Worm (Caenorhabditis elegans) whole organism, L3 larva: Measurements from ENCODE around the gene ugt-48.

Experiments
- ZK546.5 ChIP-seq: sonication (generic microtip); optimal IDR thresholded peaks from 2 replicates; lab custom pipeline; 2017; ENCODE audit warnings: missing biosample characterization, missing genetic modification characterization
- daf-12 ChIP-seq: fragments of 150-350 bp; optimal IDR thresholded peaks from 2 replicates; lab custom pipeline; 2014; ENCODE audit warnings: missing biosample characterization, missing genetic modification reagents, missing genetic modification characterization
- fkh-10 ChIP-seq: sonication (generic microtip); optimal IDR thresholded peaks from 2 replicates; lab custom pipeline; 2017; ENCODE audit warnings: missing biosample characterization, missing genetic modification reagents, missing genetic modification characterization
- fos-1 ChIP-seq: fragments of 150-350 bp; optimal IDR thresholded peaks from 2 replicates; lab custom pipeline; 2014; ENCODE audit warnings: missing biosample characterization, missing genetic modification characterization
- jun-1 ChIP-seq: fragments of 150-350 bp; optimal IDR thresholded peaks from 2 replicates; lab custom pipeline; 2014; ENCODE audit warnings: missing biosample characterization, missing genetic modification reagents, missing genetic modification characterization
- lin-39 ChIP-seq: fragments of 150-350 bp; optimal IDR thresholded peaks from 2 replicates; lab custom pipeline; 2018; ENCODE audit warnings: missing biosample characterization, missing genetic modification reagents, missing genetic modification characterization
- lsy-12 ChIP-seq: sonication (generic microtip); optimal IDR thresholded peaks from 2 replicates; lab custom pipeline; 2016; ENCODE audit warnings: mild to moderate bottlenecking, missing genetic modification characterization, missing compliant biosample characterization
- mdl-1 ChIP-seq: fragments of 150-350 bp; optimal IDR thresholded peaks from 2 replicates; lab custom pipeline; 2014; ENCODE audit warnings: missing biosample characterization, missing genetic modification characterization
- nfya-1 ChIP-seq: sonication (generic microtip); optimal IDR thresholded peaks from 2 replicates; lab custom pipeline; 2017; ENCODE audit warnings: missing genetic modification characterization, mild to moderate bottlenecking, missing compliant biosample characterization, antibody characterized with exemption, moderate library complexity; ENCODE audit not compliant: insufficient read depth
- nhr-11 ChIP-seq: fragments of 150-350 bp; optimal IDR thresholded peaks from 2 replicates; lab custom pipeline; 2014; ENCODE audit warnings: missing biosample characterization, missing genetic modification characterization
- zag-1 ChIP-seq: fragments of 150-350 bp; optimal IDR thresholded peaks from 2 replicates; lab custom pipeline; 2014; ENCODE audit warnings: missing biosample characterization, missing genetic modification characterization
- ztf-11 ChIP-seq: fragments of 150-350 bp; optimal IDR thresholded peaks from 2 replicates; lab custom pipeline; 2014; ENCODE audit warnings: missing biosample characterization, missing genetic modification characterization

DNA sequence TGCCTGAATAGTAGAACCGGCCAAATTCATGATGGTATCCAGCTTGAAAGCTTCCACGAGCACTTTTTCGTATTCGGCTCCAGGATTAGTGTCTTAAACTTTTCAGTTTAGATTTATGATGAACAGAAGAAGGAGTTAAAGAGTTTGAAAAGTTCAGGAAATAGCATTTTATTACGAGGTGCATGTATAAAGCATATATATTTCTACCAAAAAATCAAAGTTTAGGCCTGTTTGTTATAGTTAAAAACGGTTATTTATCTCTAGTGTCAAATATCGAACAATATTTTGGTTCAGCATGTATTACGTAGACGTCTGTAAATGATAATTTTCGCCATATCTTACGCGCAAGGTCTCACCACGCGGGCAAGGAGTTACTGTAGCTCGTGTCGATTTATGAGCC, 33.5 kb upstream of the ugt-48 start, which contains the start of gene klc-2:
- TF ChIP-seq ZK546.5 (tag; lab: Kevin White, UChicago) (no peak), daf-12 (tag; lab: Kevin White, UChicago) (no peak), lin-39 (tag; lab: Kevin White, UChicago) (no peak), nfya-1 (tag; lab: Kevin White, UChicago) (no peak), mdl-1 (no peak), nhr-11 (no peak), lsy-12 (tag; lab: Kevin White, UChicago) (no peak), zag-1 (tag; lab: Kevin White, UChicago) (no peak), jun-1 (tag; lab: Kevin White, UChicago) (no peak), fkh-10 (no peak), ztf-11 (tag; lab: Kevin White, UChicago) (no peak), fos-1 (no peak)
